Fruit fly (Drosophila melanogaster) whole organism, adult: ENCODE results near the gene Msp300.

Source experiments
- CG11617 ChIP-seq: fragments of 200-800 bp; sonication (Bioruptor generic); optimal IDR thresholded peaks from 2 replicates; lab custom pipeline; 2017; ENCODE audit warnings: mild to moderate bottlenecking, missing biosample characterization, missing genetic modification reagents, missing genetic modification characterization
- CG12768 ChIP-seq: fragments of 200-800 bp; sonication (Bioruptor generic); optimal IDR thresholded peaks from 2 replicates; lab custom pipeline; 2017; ENCODE audit warnings: missing biosample characterization, missing genetic modification characterization, mild to moderate bottlenecking, moderate library complexity, missing genetic modification reagents
- CG14711 ChIP-seq: fragments of 200-800 bp; sonication (Bioruptor generic); optimal IDR thresholded peaks from 2 replicates; lab custom pipeline; 2018; ENCODE audit warnings: missing biosample characterization, mild to moderate bottlenecking, missing genetic modification characterization, moderate library complexity
- CG1620 ChIP-seq: fragments of 200-800 bp; sonication (Bioruptor generic); optimal IDR thresholded peaks from 2 replicates; lab custom pipeline; 2016; ENCODE audit warnings: missing biosample characterization, missing genetic modification characterization
- CG33017 ChIP-seq: fragments of 200-800 bp; sonication (Bioruptor generic); optimal IDR thresholded peaks from 2 replicates; lab custom pipeline; 2018; ENCODE audit warnings: missing biosample characterization, mild to moderate bottlenecking, missing genetic modification characterization, moderate library complexity
- CG5204 ChIP-seq: fragments of 200-800 bp; sonication (Bioruptor generic); optimal IDR thresholded peaks from 2 replicates; lab custom pipeline; 2016; ENCODE audit warnings: missing biosample characterization, missing genetic modification characterization
- CG7045 ChIP-seq: fragments of 200-800 bp; sonication (Bioruptor generic); optimal IDR thresholded peaks from 2 replicates; lab custom pipeline; 2017; ENCODE audit warnings: missing biosample characterization, mild to moderate bottlenecking, missing genetic modification characterization
- CG7101 ChIP-seq: fragments of 200-800 bp; sonication (Bioruptor generic); optimal IDR thresholded peaks from 2 replicates; lab custom pipeline; 2018; ENCODE audit warnings: missing biosample characterization, mild to moderate bottlenecking, missing genetic modification characterization, moderate library complexity
- Clk ChIP-seq: fragments of 200-800 bp; sonication (Bioruptor generic); optimal IDR thresholded peaks from 2 replicates; lab custom pipeline; 2017; ENCODE audit warnings: missing biosample characterization, missing genetic modification characterization
- Crg-1 ChIP-seq: fragments of 200-800 bp; sonication (Bioruptor generic); optimal IDR thresholded peaks from 2 replicates; lab custom pipeline; 2016; ENCODE audit warnings: missing biosample characterization, missing genetic modification characterization
- Hr96 ChIP-seq: fragments of 200-800 bp; sonication (Bioruptor generic); optimal IDR thresholded peaks from 2 replicates; lab custom pipeline; 2016; ENCODE audit warnings: missing biosample characterization, missing genetic modification characterization
- Mnt ChIP-seq: fragments of 200-800 bp; sonication (Bioruptor generic); optimal IDR thresholded peaks from 2 replicates; lab custom pipeline; 2016; ENCODE audit warnings: missing biosample characterization, mild to moderate bottlenecking, missing genetic modification characterization
- bab1 ChIP-seq: fragments of 200-800 bp; sonication (Bioruptor generic); optimal IDR thresholded peaks from 3 replicates; lab custom pipeline; 2019; ENCODE audit warnings: missing biosample characterization, mild to moderate bottlenecking, missing genetic modification characterization, moderate library complexity
- cic ChIP-seq: fragments of 200-800 bp; sonication (Bioruptor generic); optimal IDR thresholded peaks from 2 replicates; lab custom pipeline; 2017; ENCODE audit warnings: missing biosample characterization, mild to moderate bottlenecking, missing genetic modification characterization, moderate library complexity
- cnc ChIP-seq, 2 experiments: fragments of >200 bp; optimal IDR thresholded peaks; 2 replicates each; lab custom pipeline; 2017
- kay ChIP-seq: fragments of 200-800 bp; sonication (Bioruptor generic); peaks from one replicate; lab custom pipeline; 2016; ENCODE audit warnings: missing biosample characterization, missing genetic modification characterization, borderline replicate concordance
- ovo ChIP-seq: fragments of 200-800 bp; sonication (Bioruptor generic); optimal IDR thresholded peaks from 2 replicates; lab custom pipeline; 2016; ENCODE audit warnings: missing biosample characterization, missing genetic modification characterization
- pad ChIP-seq: fragments of 200-800 bp; sonication (Bioruptor generic); optimal IDR thresholded peaks from 3 replicates; lab custom pipeline; 2017; ENCODE audit warnings: missing biosample characterization, missing genetic modification characterization, mild to moderate bottlenecking, moderate library complexity, missing genetic modification reagents
- tj ChIP-seq: fragments of 200-800 bp; sonication (Bioruptor generic); optimal IDR thresholded peaks from 3 replicates; lab custom pipeline; 2017; ENCODE audit warnings: missing biosample characterization, mild to moderate bottlenecking, missing genetic modification characterization, moderate library complexity
- toe ChIP-seq: fragments of 200-800 bp; sonication (Bioruptor generic); optimal IDR thresholded peaks from 2 replicates; lab custom pipeline; 2016; ENCODE audit warnings: missing biosample characterization, missing genetic modification characterization

Gene Msp300

dm6 chr2L:5114879-5115278, 14.2 kb downstream of the Msp300 start:
- TF ChIP-seq Hr96 (GFP tag; lab: Kevin White, UChicago) (no peak), ovo (GFP tag; lab: Kevin White, UChicago) (no peak), CG33017 (tag; lab: Kevin White, UChicago) (no peak), CG5204 (GFP tag; lab: Kevin White, UChicago) (no peak), kay (GFP tag; lab: Kevin White, UChicago) (no peak), CG11617 (GFP tag; lab: Kevin White, UChicago) (no peak), bab1 (no peak), CG12768 (no peak), toe (GFP tag; lab: Kevin White, UChicago) (no peak), CG14711 (tag; lab: Kevin White, UChicago) (no peak), Mnt (no peak), CG7101 (tag; lab: Kevin White, UChicago) (no peak), Crg-1 (no peak), cic (GFP tag; lab: Kevin White, UChicago) (no peak), CG1620 (GFP tag; lab: Kevin White, UChicago) (no peak)

dm6 chr2L:5116489-5116888, 15.8 kb downstream of the Msp300 start:
- no peak for TF ChIP-seq ovo (GFP tag; lab: Kevin White, UChicago)
- no peak for TF ChIP-seq CG11617 (GFP tag; lab: Kevin White, UChicago)
- TF ChIP-seq kay (GFP tag; lab: Kevin White, UChicago) = no peak
- TF ChIP-seq CG14711 (tag; lab: Kevin White, UChicago) = no peak

- TF ChIP-seq ovo (GFP tag; lab: Kevin White, UChicago) (no peak), tj (GFP tag; lab: Kevin White, UChicago) (no peak), kay (GFP tag; lab: Kevin White, UChicago) (no peak), CG14711 (tag; lab: Kevin White, UChicago) (no peak), Crg-1 (peak; percentile 28), CG7045 (GFP tag; lab: Kevin White, UChicago) (peak; percentile 53), Mnt (no peak), cnc (optimal IDR thresholded peaks at IDR 0.05; lab: Kevin White, UChicago) (no peak), Hr96 (GFP tag; lab: Kevin White, UChicago) (no peak), CG1620 (GFP tag; lab: Kevin White, UChicago) (no peak), CG7101 (tag; lab: Kevin White, UChicago) (peak; percentile 38), bab1 (no peak), CG33017 (tag; lab: Kevin White, UChicago) (peak; percentile 17), toe (GFP tag; lab: Kevin White, UChicago) (no peak), Clk (GFP tag; lab: Kevin White, UChicago) (no peak), CG12768 (no peak), cic (GFP tag; lab: Kevin White, UChicago) (peak; percentile 45), CG5204 (GFP tag; lab: Kevin White, UChicago) (no peak), CG11617 (GFP tag; lab: Kevin White, UChicago) (peak; percentile 48), pad (GFP tag; lab: Kevin White, UChicago) (no peak)
Measured at dm6 chr2L:5117054-5117453, 16.4 kb downstream of the Msp300 start.

- no peak for TF ChIP-seq CG12768
- no peak for TF ChIP-seq cic (GFP tag; lab: Kevin White, UChicago)
- TF ChIP-seq Clk (GFP tag; lab: Kevin White, UChicago) = no peak
- no peak for TF ChIP-seq bab1
- TF ChIP-seq CG14711 (tag; lab: Kevin White, UChicago) = no peak
- TF ChIP-seq CG11617 (GFP tag; lab: Kevin White, UChicago) = no peak
- no peak for TF ChIP-seq Hr96 (GFP tag; lab: Kevin White, UChicago)
- no peak for TF ChIP-seq tj (GFP tag; lab: Kevin White, UChicago)
- no peak for TF ChIP-seq pad (GFP tag; lab: Kevin White, UChicago)
- TF ChIP-seq Crg-1 = no peak
- no peak for TF ChIP-seq kay (GFP tag; lab: Kevin White, UChicago)
- no peak for TF ChIP-seq ovo (GFP tag; lab: Kevin White, UChicago)
- no peak for TF ChIP-seq CG5204 (GFP tag; lab: Kevin White, UChicago)
- no peak for TF ChIP-seq toe (GFP tag; lab: Kevin White, UChicago)
- TF ChIP-seq cnc (optimal IDR thresholded peaks at IDR 0.05; lab: Kevin White, UChicago) = no peak
- no peak for TF ChIP-seq CG1620 (GFP tag; lab: Kevin White, UChicago)
- TF ChIP-seq Mnt = no peak
Measured at dm6 chr2L:5119640-5120039, 19.0 kb downstream of the Msp300 start.

dm6 chr2L:5145247-5146197, 44.8 kb downstream of the Msp300 start:
- TF ChIP-seq Mnt (peak; percentile 41), CG12768 (peak; percentile 97), CG11617 (GFP tag; lab: Kevin White, UChicago) (peak; percentile 97), CG33017 (tag; lab: Kevin White, UChicago) (peak; percentile 98), ovo (GFP tag; lab: Kevin White, UChicago) (peak; percentile 89), Crg-1 (peak; percentile 85), CG7045 (GFP tag; lab: Kevin White, UChicago) (peak; percentile 97), CG14711 (tag; lab: Kevin White, UChicago) (peak; percentile 94), cic (GFP tag; lab: Kevin White, UChicago) (peak; percentile 86), kay (GFP tag; lab: Kevin White, UChicago) (peak; percentile 93), tj (GFP tag; lab: Kevin White, UChicago) (peak; percentile 91), cnc (optimal IDR thresholded peaks at IDR 0.05; lab: Kevin White, UChicago) (no peak), CG7101 (tag; lab: Kevin White, UChicago) (peak; percentile 98), CG1620 (GFP tag; lab: Kevin White, UChicago) (peak; percentile 54), CG5204 (GFP tag; lab: Kevin White, UChicago) (peak; percentile 61), bab1 (peak; percentile 92), toe (GFP tag; lab: Kevin White, UChicago) (peak; percentile 75), pad (GFP tag; lab: Kevin White, UChicago) (peak; percentile 89), Clk (GFP tag; lab: Kevin White, UChicago) (peak; percentile 92), Hr96 (GFP tag; lab: Kevin White, UChicago) (peak; percentile 60)
